Worm (Caenorhabditis elegans) whole organism, L1 larva: ENCODE results near the gene pdhb-1.

Experiments
- mep-1 ChIP-seq: fragments of 150-350 bp; optimal IDR thresholded peaks from 2 replicates; lab custom pipeline; 2014; ENCODE audit warnings: missing biosample characterization, missing genetic modification characterization
- pqm-1 ChIP-seq: sonication (generic microtip); optimal IDR thresholded peaks from 3 replicates; lab custom pipeline; 2017; ENCODE audit warnings: missing biosample characterization, missing genetic modification characterization

- TF ChIP-seq mep-1 (tag; lab: Kevin White, UChicago) (no peak), pqm-1 (tag; lab: Kevin White, UChicago) (no peak)
These were observed 41.4 kb downstream of the pdhb-1 start, which contains the start of gene grd-10 for ce11 chrIV:3440848-3441247.
